Fruit fly (Drosophila melanogaster) whole organism, pupa: ENCODE measurements around the gene AstA-R1.

Source experiments
- CG10348 ChIP-seq: fragments of 200-800 bp; sonication (Bioruptor generic); IDR thresholded peaks from 2 replicates; pipeline ENCODE4 v1.3.6; 2022; ENCODE audit warnings: missing biosample characterization, missing genetic modification characterization
- CG12605 ChIP-seq: fragments of 200-800 bp; sonication (Bioruptor generic); IDR thresholded peaks from 2 replicates; pipeline ENCODE4 v1.3.6; 2022; ENCODE audit warnings: missing biosample characterization, missing genetic modification characterization
- CG13204 ChIP-seq: fragments of 200-800 bp; sonication (Bioruptor generic); optimal IDR thresholded peaks from 2 replicates; lab custom pipeline; 2018; ENCODE audit warnings: missing biosample characterization, mild to moderate bottlenecking, missing genetic modification characterization, moderate library complexity
- CG14655 ChIP-seq: fragments of 200-800 bp; sonication (Bioruptor generic); optimal IDR thresholded peaks from 3 replicates; lab custom pipeline; 2017; ENCODE audit warnings: mild to moderate bottlenecking, missing biosample characterization, missing genetic modification reagents, missing genetic modification characterization
- CG15710 ChIP-seq: fragments of 200-800 bp; sonication (Bioruptor generic); optimal IDR thresholded peaks from 2 replicates; lab custom pipeline; 2018; ENCODE audit warnings: missing biosample characterization, mild to moderate bottlenecking, missing genetic modification characterization, moderate library complexity
- CG17806 ChIP-seq: fragments of 200-800 bp; sonication (Bioruptor generic); optimal IDR thresholded peaks from 2 replicates; lab custom pipeline; 2018; ENCODE audit warnings: missing biosample characterization, mild to moderate bottlenecking, missing genetic modification characterization, moderate library complexity
- CG32121 ChIP-seq: fragments of 200-800 bp; sonication (Bioruptor generic); IDR thresholded peaks from 2 replicates; pipeline ENCODE4 v1.3.6; 2022; ENCODE audit warnings: missing biosample characterization, missing genetic modification characterization
- CG34367 ChIP-seq: fragments of 200-800 bp; sonication (Bioruptor generic); optimal IDR thresholded peaks from 2 replicates; lab custom pipeline; 2018; ENCODE audit warnings: missing biosample characterization, mild to moderate bottlenecking, missing genetic modification characterization
- CG4496 ChIP-seq: fragments of 200-800 bp; sonication (Bioruptor generic); IDR thresholded peaks from 3 replicates; pipeline ENCODE4 v1.3.6; 2022; ENCODE audit warnings: missing biosample characterization, missing genetic modification characterization
- CG8159 ChIP-seq: fragments of 200-800 bp; sonication (Bioruptor generic); optimal IDR thresholded peaks from 3 replicates; lab custom pipeline; 2018; ENCODE audit warnings: missing biosample characterization, mild to moderate bottlenecking, missing genetic modification characterization, moderate library complexity
- CG8301 ChIP-seq: fragments of 200-800 bp; sonication (Bioruptor generic); optimal IDR thresholded peaks from 2 replicates; lab custom pipeline; 2018; ENCODE audit warnings: missing biosample characterization, mild to moderate bottlenecking, missing genetic modification characterization
- CG9948 ChIP-seq: fragments of 200-800 bp; sonication (Bioruptor generic); optimal IDR thresholded peaks from 2 replicates; lab custom pipeline; 2018; ENCODE audit warnings: missing biosample characterization, mild to moderate bottlenecking, missing genetic modification characterization, moderate library complexity
- D1 ChIP-seq: fragments of 200-800 bp; sonication (Bioruptor generic); optimal IDR thresholded peaks from 2 replicates; lab custom pipeline; 2018; ENCODE audit warnings: missing biosample characterization, mild to moderate bottlenecking, missing genetic modification characterization, moderate library complexity
- EcR ChIP-seq: fragments of 200-800 bp; sonication (Bioruptor generic); optimal IDR thresholded peaks from 3 replicates; lab custom pipeline; 2019; ENCODE audit warnings: missing biosample characterization, missing genetic modification characterization, mild to moderate bottlenecking, moderate library complexity, missing genetic modification reagents
- Ets98B ChIP-seq: fragments of 200-800 bp; sonication (Bioruptor generic); IDR thresholded peaks from 2 replicates; pipeline ENCODE4 v1.3.6; 2022; ENCODE audit warnings: missing biosample characterization, missing genetic modification characterization
- Pif1A ChIP-seq: fragments of 200-800 bp; sonication (Bioruptor generic); optimal IDR thresholded peaks from 3 replicates; lab custom pipeline; 2016; ENCODE audit warnings: missing biosample characterization, missing genetic modification characterization
- Pif1B ChIP-seq: fragments of 200-800 bp; sonication (Bioruptor generic); optimal IDR thresholded peaks from 3 replicates; lab custom pipeline; 2016; ENCODE audit warnings: missing biosample characterization, missing genetic modification characterization
- Snoo ChIP-seq: fragments of 200-800 bp; sonication (Bioruptor generic); optimal IDR thresholded peaks from 3 replicates; lab custom pipeline; 2017; ENCODE audit warnings: missing biosample characterization, mild to moderate bottlenecking, missing genetic modification characterization, inconsistent platforms
- fd96Ca ChIP-seq: fragments of 200-800 bp; sonication (Bioruptor generic); IDR thresholded peaks from 3 replicates; pipeline ENCODE4 v1.3.6; 2022; ENCODE audit warnings: missing biosample characterization, missing genetic modification characterization
- gl ChIP-seq: fragments of 200-800 bp; sonication (Bioruptor generic); optimal IDR thresholded peaks from 2 replicates; lab custom pipeline; 2018; ENCODE audit warnings: missing biosample characterization, mild to moderate bottlenecking, missing genetic modification characterization
- rn ChIP-seq: fragments of 200-800 bp; sonication (Bioruptor generic); IDR thresholded peaks from 2 replicates; pipeline ENCODE4 v1.3.6; 2022; ENCODE audit warnings: missing biosample characterization, missing genetic modification characterization

The AstA-R1 gene

DNA sequence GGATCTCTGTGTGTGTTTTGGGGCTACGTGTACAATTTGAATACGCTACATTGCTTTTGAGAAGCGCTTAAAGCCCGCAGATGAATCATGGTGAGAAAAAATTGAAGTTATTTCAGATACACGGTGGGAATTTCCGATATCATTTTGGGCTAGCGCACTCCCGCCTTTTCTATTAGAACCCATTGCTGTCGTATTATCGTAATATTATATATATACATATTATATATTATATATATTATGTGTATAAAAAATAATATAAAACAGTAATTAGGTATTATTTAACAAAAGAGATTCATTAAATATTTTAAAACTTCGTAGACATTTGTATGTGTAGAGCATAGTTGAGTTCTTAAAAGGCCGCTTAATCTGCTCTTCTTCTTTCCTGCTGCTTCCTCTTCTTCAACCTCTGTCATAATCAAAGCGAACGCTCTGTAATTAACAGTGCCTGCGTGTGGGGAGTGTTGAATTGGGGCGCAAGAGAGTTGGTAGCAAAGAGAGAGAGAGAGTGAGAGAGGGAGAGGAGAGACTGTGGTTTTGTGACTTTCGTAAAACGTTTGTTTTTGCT, 103.6 kb downstream of the AstA-R1 start:
- TF ChIP-seq CG15710 (peak; percentile 93), Snoo (tag; lab: Kevin White, UChicago) (peak; percentile 90), CG8159 (peak; percentile 95), CG8301 (peak; percentile 82), EcR (no peak), CG9948 (tag; lab: Kevin White, UChicago) (peak; percentile 94), CG10348 (GFP tag; lab: Robert Waterston, UW) (peak; percentile 71; the same call in 1 of the 2 replicates), D1 (tag; lab: Kevin White, UChicago) (peak; percentile 81), rn (no peak), gl (tag; lab: Kevin White, UChicago) (no peak), CG32121 (GFP tag; lab: Robert Waterston, UW) (peak; percentile 61; the same call in 1 of the 2 replicates), Pif1B (GFP tag; lab: Kevin White, UChicago) (peak; percentile 71), CG14655 (GFP tag; lab: Kevin White, UChicago) (peak; percentile 96), CG4496 (GFP tag; lab: Robert Waterston, UW) (peak; percentile 57; the same call in 2 of the 3 replicates), Pif1A (GFP tag; lab: Kevin White, UChicago) (peak; percentile 34), CG17806 (tag; lab: Kevin White, UChicago) (peak; percentile 86), Ets98B (no peak; the same call in none of the 2 replicates), CG34367 (peak; percentile 76), fd96Ca (GFP tag; lab: Robert Waterston, UW) (peak; percentile 82), CG13204 (peak; percentile 20), CG12605 (GFP tag; lab: Robert Waterston, UW) (peak; percentile 50)

DNA sequence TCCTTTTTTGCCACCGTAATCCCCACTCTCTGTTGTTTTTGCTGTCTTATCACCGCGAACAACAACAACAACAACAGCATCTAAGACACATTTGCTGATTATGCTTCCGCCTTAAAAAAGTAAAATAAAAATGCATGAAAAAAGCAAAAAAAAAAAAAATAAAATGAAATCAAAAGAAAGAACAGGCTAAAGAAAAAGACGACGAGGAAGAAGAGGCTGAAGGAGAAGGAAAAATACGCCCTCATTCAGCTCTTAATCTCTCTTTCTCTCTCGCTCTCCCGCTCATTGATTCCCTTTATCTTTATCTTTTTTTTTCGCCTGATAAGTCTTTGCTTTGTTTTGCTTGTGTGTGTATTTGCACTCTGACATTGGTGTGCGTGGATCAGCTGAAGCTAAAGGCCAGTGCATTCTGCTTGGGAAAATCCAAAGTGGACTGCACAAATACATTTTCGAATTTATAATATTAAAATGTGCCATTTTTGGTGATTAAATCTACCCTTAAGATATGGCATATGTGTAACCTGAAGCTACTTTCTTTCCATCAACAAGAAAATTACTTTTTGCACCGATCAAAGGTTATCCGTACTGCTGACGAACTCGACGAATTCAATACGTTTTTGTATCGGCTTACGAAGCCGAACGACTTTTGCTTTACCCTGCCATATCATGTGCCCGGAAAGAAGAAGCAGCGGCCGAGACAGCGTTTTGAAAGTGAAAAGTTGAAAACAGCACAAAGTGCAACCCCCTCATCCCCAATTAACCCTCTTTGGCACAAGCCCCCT, 105.8 kb downstream of the AstA-R1 start:
- TF ChIP-seq CG14655 (GFP tag; lab: Kevin White, UChicago) (peak; percentile 83), Pif1B (GFP tag; lab: Kevin White, UChicago) (peak; percentile 72), D1 (tag; lab: Kevin White, UChicago) (peak; percentile 74), CG4496 (GFP tag; lab: Robert Waterston, UW) (peak; percentile 81), CG32121 (GFP tag; lab: Robert Waterston, UW) (peak; percentile 79), EcR (peak; percentile 31), CG34367 (peak; percentile 87), Snoo (tag; lab: Kevin White, UChicago) (peak; percentile 43), CG15710 (peak; percentile 75), fd96Ca (GFP tag; lab: Robert Waterston, UW) (peak; percentile 61; the same call in 2 of the 3 replicates), CG12605 (GFP tag; lab: Robert Waterston, UW) (peak; percentile 97), rn (peak; percentile 63), CG17806 (tag; lab: Kevin White, UChicago) (peak; percentile 77), CG8301 (peak; percentile 61), CG9948 (tag; lab: Kevin White, UChicago) (peak; percentile 55), CG13204 (peak; percentile 89), Pif1A (GFP tag; lab: Kevin White, UChicago) (peak; percentile 81), gl (tag; lab: Kevin White, UChicago) (peak; percentile 88), Ets98B (peak; percentile 81), CG10348 (GFP tag; lab: Robert Waterston, UW) (no peak), CG8159 (peak; percentile 74)
- TF ChIP-seq, all 21 proteins: peak for 20

DNA sequence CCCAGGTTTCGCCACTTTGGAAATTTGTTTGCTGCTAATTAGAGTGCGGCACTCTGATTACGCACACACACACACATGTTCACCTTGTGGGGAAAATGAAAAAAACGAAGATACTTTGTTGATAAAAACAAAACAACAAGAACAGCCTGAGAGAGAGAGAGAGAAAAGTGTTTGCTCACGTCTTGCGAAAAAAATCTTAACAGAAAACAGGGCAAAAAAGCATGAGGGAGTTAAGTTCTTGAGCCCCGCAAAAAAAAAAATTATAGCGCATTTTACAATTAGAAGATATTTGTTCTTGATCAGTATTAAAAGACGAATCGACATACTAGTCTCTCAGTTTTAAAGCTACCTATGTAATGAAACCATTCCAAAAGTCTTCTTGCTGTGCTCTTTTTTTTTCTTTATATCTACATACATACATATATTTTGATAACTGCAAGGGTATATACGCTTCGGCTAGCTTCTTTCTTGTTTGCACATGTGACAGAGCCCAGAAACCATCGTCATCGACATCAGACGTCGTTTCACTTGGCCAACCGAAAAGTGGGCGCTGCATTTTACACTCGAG, 106.5 kb downstream of the AstA-R1 start:
- TF ChIP-seq Pif1A (GFP tag; lab: Kevin White, UChicago), result peak; percentile 74
- TF ChIP-seq CG13204, result no peak
- peak; percentile 82 for TF ChIP-seq CG8159
- peak; percentile 66 for TF ChIP-seq Snoo (tag; lab: Kevin White, UChicago)
- peak; percentile 47 for TF ChIP-seq CG8301
- peak; percentile 72; the same call in 1 of the 2 replicates for TF ChIP-seq CG12605 (GFP tag; lab: Robert Waterston, UW)
- peak; percentile 77 for TF ChIP-seq CG15710
- peak; percentile 28; the same call in 1 of the 3 replicates for TF ChIP-seq fd96Ca (GFP tag; lab: Robert Waterston, UW)
- peak; percentile 40 for TF ChIP-seq CG34367
- no peak for TF ChIP-seq rn
- peak; percentile 23 for TF ChIP-seq Pif1B (GFP tag; lab: Kevin White, UChicago)
- 0 out of 3 replicates have a peak, but pooled peaks have one; percentile 51 for TF ChIP-seq CG4496 (GFP tag; lab: Robert Waterston, UW)
- TF ChIP-seq EcR, result no peak
- TF ChIP-seq Ets98B, result no peak; the same call in 1 of the 2 replicates
- no peak for TF ChIP-seq CG10348 (GFP tag; lab: Robert Waterston, UW)
- TF ChIP-seq CG9948 (tag; lab: Kevin White, UChicago), result peak; percentile 72
- TF ChIP-seq gl (tag; lab: Kevin White, UChicago), result no peak
- TF ChIP-seq CG17806 (tag; lab: Kevin White, UChicago), result peak; percentile 74
- TF ChIP-seq D1 (tag; lab: Kevin White, UChicago), result no peak
- peak; percentile 58 for TF ChIP-seq CG32121 (GFP tag; lab: Robert Waterston, UW)
- peak; percentile 72 for TF ChIP-seq CG14655 (GFP tag; lab: Kevin White, UChicago)

DNA sequence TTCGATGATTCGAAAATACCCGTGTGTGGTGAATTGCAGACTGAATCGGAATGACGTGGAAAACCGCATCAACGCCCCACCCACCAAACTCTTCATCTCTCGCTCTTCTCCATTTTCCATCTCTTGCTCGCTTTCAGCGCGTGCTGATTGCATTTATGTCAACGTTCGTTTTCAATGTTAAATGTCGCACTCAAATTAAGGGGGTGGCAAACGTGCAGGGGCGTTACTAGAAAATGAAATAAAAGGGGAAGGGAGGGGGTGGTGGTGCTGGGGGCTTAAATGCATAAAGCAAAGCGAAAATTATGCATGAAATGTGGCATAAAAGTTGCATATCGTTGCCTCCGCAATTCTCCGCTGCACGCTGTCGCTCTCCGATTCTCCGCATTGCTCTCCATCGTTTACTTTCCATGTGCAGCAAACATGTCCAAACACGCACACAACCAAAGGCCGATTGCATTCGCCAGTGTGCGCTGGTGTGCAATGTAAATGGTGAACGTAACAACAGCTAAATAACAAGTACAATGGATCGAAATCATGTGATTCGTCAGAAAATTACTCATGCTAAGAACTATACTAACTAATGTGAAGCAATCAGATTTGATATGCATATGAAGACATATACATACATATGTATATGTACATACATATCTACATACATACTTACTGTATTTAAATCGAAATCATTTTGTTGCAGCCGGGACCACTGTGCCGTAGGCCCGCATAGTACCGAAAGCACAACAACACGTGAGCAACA, 107.6 kb downstream of the AstA-R1 start:
- TF ChIP-seq CG8301 (peak; percentile 95), CG32121 (GFP tag; lab: Robert Waterston, UW) (peak; percentile 89), CG17806 (tag; lab: Kevin White, UChicago) (peak; percentile 96), CG14655 (GFP tag; lab: Kevin White, UChicago) (peak; percentile 95), EcR (peak; percentile 91), CG8159 (peak; percentile 96), fd96Ca (GFP tag; lab: Robert Waterston, UW) (peak; percentile 90), Ets98B (peak; percentile 92), Pif1A (GFP tag; lab: Kevin White, UChicago) (peak; percentile 95), gl (tag; lab: Kevin White, UChicago) (peak; percentile 92), CG15710 (peak; percentile 95), CG10348 (GFP tag; lab: Robert Waterston, UW) (peak; percentile 68), rn (peak; percentile 80), Pif1B (GFP tag; lab: Kevin White, UChicago) (peak; percentile 95), CG9948 (tag; lab: Kevin White, UChicago) (peak; percentile 96), CG12605 (GFP tag; lab: Robert Waterston, UW) (peak; percentile 94), CG34367 (peak; percentile 97), CG4496 (GFP tag; lab: Robert Waterston, UW) (peak; percentile 95), D1 (tag; lab: Kevin White, UChicago) (peak; percentile 82), Snoo (tag; lab: Kevin White, UChicago) (peak; percentile 89), CG13204 (peak; percentile 72)
